Worm (Caenorhabditis elegans) whole organism, early embryonic: ENCODE measurements around the gene twk-39.

Experiments
- aly-1 ChIP-seq: sonication (generic microtip); optimal IDR thresholded peaks from 2 replicates; lab custom pipeline; 2016; ENCODE audit warnings: missing genetic modification characterization, missing compliant biosample characterization
- ama-1 ChIP-seq: fragments of 150-350 bp; optimal IDR thresholded peaks from 2 replicates; lab custom pipeline; 2014
- ceh-13 ChIP-seq: fragments of 200-800 bp; sonication (Bioruptor generic); optimal IDR thresholded peaks from 2 replicates; lab custom pipeline; 2018; ENCODE audit warnings: mild to moderate bottlenecking, missing genetic modification characterization, missing compliant biosample characterization
- ceh-36 ChIP-seq: sonication (generic microtip); optimal IDR thresholded peaks from 2 replicates; lab custom pipeline; 2016; ENCODE audit warnings: missing genetic modification characterization, inconsistent platforms, missing compliant biosample characterization
- ets-7 ChIP-seq: sonication (generic microtip); optimal IDR thresholded peaks from 2 replicates; lab custom pipeline; 2016; ENCODE audit warnings: missing genotype, missing genetic modification characterization, missing compliant biosample characterization
- flt-1 ChIP-seq: fragments of 200-800 bp; sonication (Bioruptor generic); IDR thresholded peaks from 2 replicates; pipeline ENCODE4 v1.3.6; 2022; ENCODE audit warnings: missing genetic modification characterization, missing compliant biosample characterization
- hmbx-1 ChIP-seq: sonication (generic microtip); optimal IDR thresholded peaks from 2 replicates; lab custom pipeline; 2016; ENCODE audit warnings: mild to moderate bottlenecking, missing genetic modification characterization, missing compliant biosample characterization
- hmg-4 ChIP-seq: fragments of 200-800 bp; sonication (Bioruptor generic); optimal IDR thresholded peaks from 2 replicates; lab custom pipeline; 2018; ENCODE audit warnings: mild to moderate bottlenecking, missing genetic modification characterization, missing compliant biosample characterization
- hnd-1 ChIP-seq: sonication (generic microtip); optimal IDR thresholded peaks from 2 replicates; lab custom pipeline; 2016; ENCODE audit warnings: missing genetic modification characterization, missing compliant biosample characterization
- pes-1 ChIP-seq: fragments of 200-800 bp; sonication (Bioruptor generic); IDR thresholded peaks from 2 replicates; pipeline ENCODE4 v1.3.6; 2022; ENCODE audit warnings: missing genetic modification reagents, missing genetic modification characterization, missing compliant biosample characterization
- scrt-1 ChIP-seq: fragments of 200-800 bp; sonication (Bioruptor generic); IDR thresholded peaks from 2 replicates; pipeline ENCODE4 v1.3.6; 2022; ENCODE audit warnings: missing genetic modification characterization, missing compliant biosample characterization
- sea-1 ChIP-seq: fragments of 200-800 bp; sonication (Bioruptor generic); conservative IDR thresholded peaks from 2 replicates; pipeline ENCODE4 v1.3.6; 2022; ENCODE audit warnings: missing genetic modification characterization, missing compliant biosample characterization
- tbx-11 ChIP-seq: fragments of 200-800 bp; sonication (Bioruptor generic); IDR thresholded peaks from 2 replicates; pipeline ENCODE4 v1.3.6; 2022; ENCODE audit warnings: missing genetic modification characterization, missing compliant biosample characterization

- TF ChIP-seq pes-1 (GFP tag; lab: Robert Waterston, UW): no peak
- no peak for TF ChIP-seq hmg-4
- no peak for TF ChIP-seq flt-1 (GFP tag; lab: Robert Waterston, UW)
- TF ChIP-seq ceh-13 (GFP tag; lab: Kevin White, UChicago): no peak
- TF ChIP-seq ama-1 (lab: Kevin White, UChicago): no peak
- no peak for TF ChIP-seq scrt-1 (GFP tag; lab: Robert Waterston, UW)
- no peak for TF ChIP-seq hnd-1
- TF ChIP-seq sea-1 (GFP tag; lab: Robert Waterston, UW): no peak
- TF ChIP-seq tbx-11 (GFP tag; lab: Robert Waterston, UW): no peak
- no peak for TF ChIP-seq ets-7 (tag; lab: Kevin White, UChicago)
- no peak for TF ChIP-seq ceh-36 (tag; lab: Kevin White, UChicago)
- no peak for TF ChIP-seq hmbx-1 (tag; lab: Kevin White, UChicago)
- TF ChIP-seq aly-1 (tag; lab: Kevin White, UChicago): no peak
Observed at ce11 chrIII:11847014-11847413, 51.5 kb downstream of the twk-39 start.
